Comparison of ENCODE assay signal across 3 worm cellular contexts in the genomic region with DNA sequence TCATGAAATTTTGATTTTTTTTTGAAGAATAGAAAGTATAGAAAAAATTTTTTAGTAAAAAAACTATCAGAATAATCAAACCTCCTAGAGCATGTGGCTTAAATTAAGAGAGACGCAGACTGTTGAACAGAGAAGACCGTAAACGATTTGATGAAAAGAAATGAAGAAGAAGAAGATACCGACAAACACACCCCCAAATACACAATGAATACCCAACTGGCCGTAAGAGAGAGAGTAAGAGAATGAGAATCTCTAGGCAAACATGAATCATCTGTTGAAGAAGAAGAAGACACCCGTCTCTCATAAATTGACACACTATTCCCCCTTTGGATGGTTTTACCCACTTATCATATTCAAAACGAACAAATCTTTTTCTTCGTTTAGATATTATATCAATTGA.
TF ChIP-seq lines count a peak whose summit lies in the region.

No protein-coding gene starts in this region.

TF ChIP-seq in whole organism, L1 larva, 84 proteins besides CTCF, POLR2A, EP300 and RAD21 (continued from another document):
- TF ChIP-seq blmp-1 (tag; optimal IDR thresholded peaks at IDR 0.05; lab: Kevin White, UChicago): peak; percentile 77
- no peak for TF ChIP-seq nhr-237 (tag; optimal IDR thresholded peaks at IDR 0.05; lab: Kevin White, UChicago)
- peak in 1 of 2 experiments; percentile 40 for TF ChIP-seq lin-35 (GFP tag; optimal IDR thresholded peaks at IDR 0.05; lab: Kevin White, UChicago)
- TF ChIP-seq nhr-19 (GFP tag; conservative IDR thresholded peaks at IDR 0.05; lab: Robert Waterston, UW): no peak
- peak in 1 of 2 experiments; percentile 32 for TF ChIP-seq lsy-2 (tag; optimal IDR thresholded peaks at IDR 0.05; lab: Kevin White, UChicago)
TF ChIP-seq in whole organism, L1 larva: peak in this region for 11.

TF ChIP-seq in whole organism, L2 larva, 48 proteins besides CTCF, POLR2A, EP300 and RAD21 (continued from another document):
- TF ChIP-seq mbf-1 (tag; optimal IDR thresholded peaks at IDR 0.05; lab: Kevin White, UChicago) (no peak), nhr-129 (tag; optimal IDR thresholded peaks at IDR 0.05; lab: Kevin White, UChicago) (no peak), blmp-1 (tag; optimal IDR thresholded peaks at IDR 0.05; lab: Kevin White, UChicago; ENCODE audit: insufficient read depth) (peak; percentile 35), nhr-25 (tag; optimal IDR thresholded peaks at IDR 0.05; lab: Kevin White, UChicago) (peak; percentile 48), snpc-4 (tag; optimal IDR thresholded peaks at IDR 0.05; lab: Kevin White, UChicago) (no peak), lin-11 (tag; optimal IDR thresholded peaks at IDR 0.05; lab: Kevin White, UChicago) (no peak), skn-1 (tag; optimal IDR thresholded peaks at IDR 0.05; lab: Kevin White, UChicago) (no peak), Y55F3AM.14 (GFP tag; optimal IDR thresholded peaks at IDR 0.05; lab: Kevin White, UChicago) (no peak), crh-2 (tag; optimal IDR thresholded peaks at IDR 0.05; lab: Kevin White, UChicago) (no peak), gmeb-1 (tag; optimal IDR thresholded peaks at IDR 0.05; lab: Kevin White, UChicago) (peak; percentile 32), peb-1 (tag; optimal IDR thresholded peaks at IDR 0.05; lab: Kevin White, UChicago) (no peak), sma-9 (GFP tag; optimal IDR thresholded peaks at IDR 0.05; lab: Kevin White, UChicago) (no peak), sma-9 (tag; optimal IDR thresholded peaks at IDR 0.05; lab: Kevin White, UChicago) (no peak), egl-27 (tag; optimal IDR thresholded peaks at IDR 0.05; lab: Kevin White, UChicago) (no peak), ZK546.5 (tag; optimal IDR thresholded peaks at IDR 0.05; lab: Kevin White, UChicago) (no peak), ztf-4 (tag; optimal IDR thresholded peaks at IDR 0.05; lab: Kevin White, UChicago) (no peak), nhr-23 (tag; optimal IDR thresholded peaks at IDR 0.05; lab: Kevin White, UChicago) (no peak), nhr-6 (tag; optimal IDR thresholded peaks at IDR 0.05; lab: Kevin White, UChicago) (no peak), fos-1 (tag; optimal IDR thresholded peaks at IDR 0.05; lab: Kevin White, UChicago) (peak; percentile 87), nhr-11 (tag; optimal IDR thresholded peaks at IDR 0.05; lab: Kevin White, UChicago) (no peak), nhr-21 (tag; optimal IDR thresholded peaks at IDR 0.05; lab: Kevin White, UChicago) (no peak), sem-4 (tag; optimal IDR thresholded peaks at IDR 0.05; lab: Kevin White, UChicago) (no peak), ztf-1 (GFP tag; conservative IDR thresholded peaks at IDR 0.05; lab: Robert Waterston, UW) (no peak)

TF ChIP-seq in whole organism, L4 larva, 104 proteins besides CTCF, POLR2A, EP300 and RAD21 (continued from another document):
- TF ChIP-seq nhr-77 (tag; optimal IDR thresholded peaks at IDR 0.05; lab: Kevin White, UChicago) (no peak), ces-1 (GFP tag; optimal IDR thresholded peaks at IDR 0.05; lab: Kevin White, UChicago) (no peak), mep-1 (tag; optimal IDR thresholded peaks at IDR 0.05; lab: Kevin White, UChicago) (peak; percentile 0), fkh-10 (GFP tag; optimal IDR thresholded peaks at IDR 0.05; lab: Kevin White, UChicago) (no peak), ceh-32 (tag; optimal IDR thresholded peaks at IDR 0.05; lab: Kevin White, UChicago; ENCODE audit: poor library complexity) (no peak), mes-2 (tag; optimal IDR thresholded peaks at IDR 0.05; lab: Kevin White, UChicago; ENCODE audit: poor library complexity, severe bottlenecking) (no peak), mdl-1 (tag; optimal IDR thresholded peaks at IDR 0.05; lab: Kevin White, UChicago) (peak in 1 of 2 experiments; percentile 23), zip-11 (GFP tag; IDR thresholded peaks at IDR 0.05; lab: Robert Waterston, UW) (no peak), Y48G9A.11 (GFP tag; IDR thresholded peaks at IDR 0.05; lab: Robert Waterston, UW) (no peak), nhr-25 (tag; optimal IDR thresholded peaks at IDR 0.05; lab: Kevin White, UChicago; ENCODE audit: borderline replicate concordance, insufficient read depth) (no peak), dmd-8 (GFP tag; IDR thresholded peaks at IDR 0.05; lab: Robert Waterston, UW) (no peak), lsy-2 (tag; optimal IDR thresholded peaks at IDR 0.05; lab: Kevin White, UChicago) (peak in 1 of 2 experiments; percentile 39), snpc-4 (tag; optimal IDR thresholded peaks at IDR 0.05; lab: Kevin White, UChicago) (no peak), ceh-44 (GFP tag; IDR thresholded peaks at IDR 0.05; lab: Robert Waterston, UW) (no peak), madf-9 (GFP tag; conservative IDR thresholded peaks at IDR 0.05; lab: Robert Waterston, UW) (no peak), arid-1 (GFP tag; conservative IDR thresholded peaks at IDR 0.05; lab: Robert Waterston, UW) (no peak), saeg-2 (GFP tag; IDR thresholded peaks at IDR 0.05; lab: Robert Waterston, UW) (no peak), unc-62 (GFP tag; optimal IDR thresholded peaks at IDR 0.05 in 1 of 2; lab: Kevin White, UChicago) (peak in 1 of 2 experiments; percentile 72), unc-62 (tag; optimal IDR thresholded peaks at IDR 0.05; lab: Kevin White, UChicago) (no peak), Y5F2A.4 (GFP tag; optimal IDR thresholded peaks at IDR 0.05; lab: Kevin White, UChicago) (no peak), jun-1 (tag; optimal IDR thresholded peaks at IDR 0.05; lab: Kevin White, UChicago) (no peak), nhr-48 (tag; optimal IDR thresholded peaks at IDR 0.05; lab: Kevin White, UChicago) (no peak), nhr-6 (tag; optimal IDR thresholded peaks at IDR 0.05; lab: Kevin White, UChicago) (peak; percentile 30), ceh-20 (GFP tag; IDR thresholded peaks at IDR 0.05; lab: Robert Waterston, UW) (no peak), dve-1 (tag; optimal IDR thresholded peaks at IDR 0.05; lab: Kevin White, UChicago; ENCODE audit: insufficient read depth) (peak; percentile 15), nhr-76 (tag; optimal IDR thresholded peaks at IDR 0.05; lab: Kevin White, UChicago) (no peak), ZK337.2 (GFP tag; IDR thresholded peaks at IDR 0.05; lab: Robert Waterston, UW) (no peak), lin-15B (tag; optimal IDR thresholded peaks at IDR 0.05; lab: Kevin White, UChicago) (no peak), madf-5 (GFP tag; IDR thresholded peaks at IDR 0.05; lab: Robert Waterston, UW) (no peak), gei-8 (GFP tag; optimal IDR thresholded peaks at IDR 0.05; lab: Kevin White, UChicago) (no peak), nhr-111 (GFP tag; optimal IDR thresholded peaks at IDR 0.05; lab: Kevin White, UChicago) (no peak), zfp-2 (tag; optimal IDR thresholded peaks at IDR 0.05; lab: Kevin White, UChicago) (no peak), hlh-11 (tag; optimal IDR thresholded peaks at IDR 0.05; lab: Kevin White, UChicago) (no peak), snpc-1.2 (GFP tag; IDR thresholded peaks at IDR 0.05; lab: Robert Waterston, UW) (no peak), spr-1 (tag; optimal IDR thresholded peaks at IDR 0.05; lab: Kevin White, UChicago) (no peak), egl-27 (tag; optimal IDR thresholded peaks at IDR 0.05; lab: Kevin White, UChicago) (no peak)
